Worm (Caenorhabditis elegans) whole organism, young adult: ENCODE measurements around the gene Y5F2A.4.

Experiments
- B0019.2 ChIP-seq: fragments of 200-800 bp; sonication (Bioruptor generic); conservative IDR thresholded peaks from 2 replicates; pipeline ENCODE4 v1.3.6; 2022; ENCODE audit warnings: missing genetic modification reagents, missing genetic modification characterization, missing compliant biosample characterization
- F23B12.7 ChIP-seq: sonication (generic microtip); optimal IDR thresholded peaks from 2 replicates; lab custom pipeline; 2017; ENCODE audit warnings: missing genetic modification characterization, mild to moderate bottlenecking, missing compliant biosample characterization, antibody characterized with exemption, moderate library complexity; ENCODE audit not compliant: insufficient read depth
- F39B2.1 ChIP-seq: fragments of 200-800 bp; sonication (Bioruptor generic); IDR thresholded peaks from 2 replicates; pipeline ENCODE4 v1.3.6; 2022; ENCODE audit warnings: missing genetic modification reagents, missing genetic modification characterization, missing compliant biosample characterization
- F55B11.4 ChIP-seq: sonication (generic microtip); optimal IDR thresholded peaks from 2 replicates; lab custom pipeline; 2016; ENCODE audit warnings: missing compliant biosample characterization, missing genetic modification characterization, borderline replicate concordance; ENCODE audit not compliant: insufficient read depth
- F57C9.4 ChIP-seq: sonication (generic microtip); optimal IDR thresholded peaks from 2 replicates; lab custom pipeline; 2017; ENCODE audit warnings: mild to moderate bottlenecking, missing genetic modification characterization, missing compliant biosample characterization
- K11D2.4 ChIP-seq: fragments of 200-800 bp; sonication (Bioruptor generic); IDR thresholded peaks from 2 replicates; pipeline ENCODE4 v1.3.6; 2022; ENCODE audit warnings: missing genetic modification reagents, missing genetic modification characterization, missing compliant biosample characterization
- T07F8.4 ChIP-seq: sonication (generic microtip); optimal IDR thresholded peaks from 2 replicates; lab custom pipeline; 2016; ENCODE audit warnings: mild to moderate bottlenecking, missing genetic modification characterization, moderate library complexity, missing compliant biosample characterization
- Y56A3A.18 ChIP-seq: fragments of 200-800 bp; sonication (Bioruptor generic); IDR thresholded peaks from 2 replicates; pipeline ENCODE4 v1.3.6; 2022; ENCODE audit warnings: missing genetic modification reagents, missing genetic modification characterization, missing compliant biosample characterization
- Y67H2A.10 ChIP-seq: fragments of 200-800 bp; sonication (Bioruptor generic); conservative IDR thresholded peaks from 2 replicates; pipeline ENCODE4 v1.3.6; 2022; ENCODE audit warnings: missing genetic modification reagents, missing genetic modification characterization, missing compliant biosample characterization
- Y79H2A.3 ChIP-seq: fragments of 200-800 bp; sonication (Bioruptor generic); conservative IDR thresholded peaks from 2 replicates; pipeline ENCODE4 v1.3.6; 2022; ENCODE audit warnings: missing genetic modification reagents, missing genetic modification characterization, missing compliant biosample characterization
- Y95B8A.8 ChIP-seq: fragments of 200-800 bp; sonication (Bioruptor generic); IDR thresholded peaks from 2 replicates; pipeline ENCODE4 v1.3.6; 2022; ENCODE audit warnings: missing genetic modification reagents, missing genetic modification characterization, missing compliant biosample characterization
- ama-1 ChIP-seq, 3 experiments: fragments of 150-350 bp in 1 of 3; sonication (generic microtip) in 2 of 3; optimal IDR thresholded peaks; 2 replicates each; lab custom pipeline; 2014 to 2018; ENCODE audit warnings: missing biosample characterization in 2 of 3, missing genetic modification characterization in 2 of 3, missing genetic modification reagents in 2 of 3
- aptf-3 ChIP-seq: fragments of 200-800 bp; sonication (Bioruptor generic); IDR thresholded peaks from 2 replicates; pipeline ENCODE4 v1.3.6; 2022; ENCODE audit warnings: missing genetic modification characterization, missing compliant biosample characterization
- atf-7 ChIP-seq: sonication (generic microtip); optimal IDR thresholded peaks from 2 replicates; lab custom pipeline; 2017; ENCODE audit warnings: mild to moderate bottlenecking, missing genetic modification characterization, missing compliant biosample characterization
- attf-6 ChIP-seq: fragments of 200-800 bp; sonication (Bioruptor generic); IDR thresholded peaks from 2 replicates; pipeline ENCODE4 v1.3.6; 2022; ENCODE audit warnings: missing genetic modification reagents, missing genetic modification characterization, missing compliant biosample characterization
- bed-1 ChIP-seq: fragments of 200-800 bp; sonication (Bioruptor generic); IDR thresholded peaks from 2 replicates; pipeline ENCODE4 v1.3.6; 2022; ENCODE audit warnings: missing genetic modification reagents, missing genetic modification characterization, missing compliant biosample characterization
- ccch-3 ChIP-seq: fragments of 200-800 bp; sonication (Bioruptor generic); optimal IDR thresholded peaks from 2 replicates; lab custom pipeline; 2018; ENCODE audit warnings: mild to moderate bottlenecking, missing genetic modification characterization, missing compliant biosample characterization
- ceh-100 ChIP-seq: fragments of 200-800 bp; sonication (Bioruptor generic); IDR thresholded peaks from 2 replicates; pipeline ENCODE4 v1.3.6; 2022; ENCODE audit warnings: missing genetic modification reagents, missing genetic modification characterization, missing compliant biosample characterization
- ceh-58 ChIP-seq: fragments of 200-800 bp; sonication (Bioruptor generic); IDR thresholded peaks from 2 replicates; pipeline ENCODE4 v1.3.6; 2022; ENCODE audit warnings: missing genetic modification characterization, missing compliant biosample characterization
- ceh-91 ChIP-seq: fragments of 200-800 bp; sonication (Bioruptor generic); IDR thresholded peaks from 2 replicates; pipeline ENCODE4 v1.3.6; 2022; ENCODE audit warnings: missing genetic modification reagents, missing genetic modification characterization, missing compliant biosample characterization
- die-1 ChIP-seq: sonication (generic microtip); optimal IDR thresholded peaks from 2 replicates; lab custom pipeline; 2016; ENCODE audit warnings: missing genotype, mild to moderate bottlenecking, missing genetic modification characterization, missing compliant biosample characterization
- dox-1 ChIP-seq: fragments of 200-800 bp; sonication (Bioruptor generic); IDR thresholded peaks from 2 replicates; pipeline ENCODE4 v1.3.6; 2022; ENCODE audit warnings: missing genetic modification reagents, missing genetic modification characterization, missing compliant biosample characterization
- dpff-1 ChIP-seq: sonication (generic microtip); optimal IDR thresholded peaks from 2 replicates; lab custom pipeline; 2017; ENCODE audit warnings: mild to moderate bottlenecking, missing genetic modification characterization, missing compliant biosample characterization
- ekl-4 ChIP-seq: fragments of 200-800 bp; sonication (Bioruptor generic); IDR thresholded peaks from 2 replicates; pipeline ENCODE4 v1.3.6; 2022; ENCODE audit warnings: missing genetic modification reagents, missing genetic modification characterization, missing compliant biosample characterization
- him-1 ChIP-seq: sonication (generic microtip); optimal IDR thresholded peaks from 2 replicates; lab custom pipeline; 2016; ENCODE audit warnings: missing genotype, missing genetic modification reagents, missing genetic modification characterization, missing compliant biosample characterization
- hlh-12 ChIP-seq: sonication (generic microtip); optimal IDR thresholded peaks from 2 replicates; lab custom pipeline; 2016; ENCODE audit warnings: missing genetic modification characterization, missing compliant biosample characterization
- lag-1 ChIP-seq: fragments of 200-800 bp; sonication (Bioruptor generic); IDR thresholded peaks from 2 replicates; pipeline ENCODE4 v1.3.6; 2022; ENCODE audit warnings: missing genetic modification reagents, missing genetic modification characterization, missing compliant biosample characterization
- let-526 ChIP-seq: fragments of 200-800 bp; sonication (Bioruptor generic); IDR thresholded peaks from 2 replicates; pipeline ENCODE4 v1.3.6; 2022; ENCODE audit warnings: missing genetic modification reagents, missing genetic modification characterization, missing compliant biosample characterization
- lin-26 ChIP-seq: fragments of 200-800 bp; sonication (Bioruptor generic); IDR thresholded peaks from 2 replicates; pipeline ENCODE4 v1.3.6; 2022; ENCODE audit warnings: missing genetic modification reagents, missing genetic modification characterization, missing compliant biosample characterization
- lin-35 ChIP-seq, 3 experiments: fragments of 150-350 bp in 2 of 3; sonication (generic microtip) in 1 of 3; optimal IDR thresholded peaks; 2 replicates each; lab custom pipeline; 2014 to 2018; ENCODE audit warnings: missing biosample characterization in 3 of 3, missing genetic modification characterization in 3 of 3, missing genetic modification reagents in 3 of 3
- lsl-1 ChIP-seq: fragments of 200-800 bp; sonication (Bioruptor generic); optimal IDR thresholded peaks from 2 replicates; lab custom pipeline; 2018; ENCODE audit warnings: mild to moderate bottlenecking, missing genetic modification characterization, moderate library complexity, missing compliant biosample characterization
- madf-6 ChIP-seq: fragments of 200-800 bp; sonication (Bioruptor generic); IDR thresholded peaks from 2 replicates; pipeline ENCODE4 v1.3.6; 2022; ENCODE audit warnings: missing genetic modification reagents, missing genetic modification characterization, missing compliant biosample characterization
- mes-4 ChIP-seq: sonication (generic microtip); optimal IDR thresholded peaks from 2 replicates; lab custom pipeline; 2016; ENCODE audit warnings: missing genotype, missing genetic modification characterization, missing compliant biosample characterization
- mxl-1 ChIP-seq: sonication (generic microtip); optimal IDR thresholded peaks from 2 replicates; lab custom pipeline; 2016; ENCODE audit warnings: missing genetic modification characterization, missing compliant biosample characterization
- nfyb-1 ChIP-seq: fragments of 200-800 bp; sonication (Bioruptor generic); IDR thresholded peaks from 2 replicates; pipeline ENCODE4 v1.3.6; 2022; ENCODE audit warnings: missing genetic modification reagents, missing genetic modification characterization, missing compliant biosample characterization
- nhr-120 ChIP-seq: fragments of 200-800 bp; sonication (Bioruptor generic); IDR thresholded peaks from 2 replicates; pipeline ENCODE4 v1.3.6; 2022; ENCODE audit warnings: missing genetic modification characterization, missing compliant biosample characterization
- nhr-179 ChIP-seq: sonication (generic microtip); optimal IDR thresholded peaks from 2 replicates; lab custom pipeline; 2016; ENCODE audit warnings: mild to moderate bottlenecking, missing genetic modification characterization, missing compliant biosample characterization
- nhr-80 ChIP-seq: sonication (generic microtip); optimal IDR thresholded peaks from 2 replicates; lab custom pipeline; 2016; ENCODE audit warnings: missing genetic modification characterization, missing compliant biosample characterization
- pbrm-1 ChIP-seq: fragments of 200-800 bp; sonication (Bioruptor generic); IDR thresholded peaks from 2 replicates; pipeline ENCODE4 v1.3.6; 2022; ENCODE audit warnings: missing genetic modification reagents, missing genetic modification characterization, missing compliant biosample characterization
- rpc-1 ChIP-seq, 2 experiments: fragments of 150-350 bp in 1 of 2; sonication (generic microtip) in 1 of 2; optimal IDR thresholded peaks; 2 replicates each; lab custom pipeline; 2014 to 2018; ENCODE audit warnings: missing biosample characterization in 1 of 2, missing genetic modification characterization in 1 of 2, missing genetic modification reagents in 1 of 2, missing genotype in 1 of 2
- sea-2 ChIP-seq: fragments of 200-800 bp; sonication (Bioruptor generic); IDR thresholded peaks from 2 replicates; pipeline ENCODE4 v1.3.6; 2022; ENCODE audit warnings: missing genetic modification characterization, missing compliant biosample characterization
- snpc-1.1 ChIP-seq: sonication (generic microtip); optimal IDR thresholded peaks from 2 replicates; lab custom pipeline; 2017; ENCODE audit warnings: missing genetic modification characterization, mild to moderate bottlenecking, missing compliant biosample characterization, antibody characterized with exemption, moderate library complexity, missing genotype, missing genetic modification reagents; ENCODE audit not compliant: insufficient read depth
- snpc-4 ChIP-seq, 5 experiments: fragments of 150-350 bp in 1 of 5; sonication (generic microtip) in 4 of 5; optimal IDR thresholded peaks; 2 replicates each; lab custom pipeline; 2014 to 2018; ENCODE audit warnings: missing genetic modification characterization in 5 of 5, missing biosample characterization in 3 of 5, antibody characterized with exemption in 2 of 5, mild to moderate bottlenecking in 2 of 5, missing compliant biosample characterization in 2 of 5, missing genotype in 2 of 5, moderate library complexity in 2 of 5, missing genetic modification reagents in 1 of 5
- tlf-1 ChIP-seq: fragments of 200-800 bp; sonication (Bioruptor generic); optimal IDR thresholded peaks from 2 replicates; lab custom pipeline; 2018; ENCODE audit warnings: mild to moderate bottlenecking, missing genetic modification characterization, missing compliant biosample characterization
- unc-130 ChIP-seq: sonication (generic microtip); optimal IDR thresholded peaks from 2 replicates; lab custom pipeline; 2016; ENCODE audit warnings: missing genetic modification reagents, missing genetic modification characterization, missing compliant biosample characterization
- unc-62 ChIP-seq: fragments of 150-350 bp; optimal IDR thresholded peaks from 2 replicates; lab custom pipeline; 2014; ENCODE audit warnings: missing biosample characterization, missing genetic modification reagents, missing genetic modification characterization
- zfh-2 ChIP-seq: fragments of 200-800 bp; sonication (Bioruptor generic); conservative IDR thresholded peaks from 2 replicates; pipeline ENCODE4 v1.3.6; 2022; ENCODE audit warnings: missing genetic modification reagents, missing genetic modification characterization, missing compliant biosample characterization
- ztf-6 ChIP-seq: fragments of 200-800 bp; sonication (Bioruptor generic); IDR thresholded peaks from 2 replicates; pipeline ENCODE4 v1.3.6; 2022; ENCODE audit warnings: missing genetic modification reagents, missing genetic modification characterization, missing compliant biosample characterization

Y5F2A.4 gene

ce11 chrIV:11027560-11027959 lies 50.8 kb downstream of the Y5F2A.4 start:
- TF ChIP-seq B0019.2 (GFP tag; lab: Robert Waterston, UW), result no peak
- TF ChIP-seq pbrm-1, result no peak
- no peak for TF ChIP-seq ceh-91 (GFP tag; lab: Robert Waterston, UW)
- no peak for TF ChIP-seq F57C9.4 (tag; lab: Kevin White, UChicago)
- TF ChIP-seq ceh-58 (GFP tag; lab: Robert Waterston, UW), result no peak
- no peak for TF ChIP-seq madf-6 (GFP tag; lab: Robert Waterston, UW)
- no peak for TF ChIP-seq T07F8.4 (tag; lab: Kevin White, UChicago)
- peak; percentile 42 for TF ChIP-seq tlf-1 (GFP tag; lab: Kevin White, UChicago)
- TF ChIP-seq lin-26 (GFP tag; lab: Robert Waterston, UW), result no peak
- TF ChIP-seq unc-62 (GFP tag; lab: Kevin White, UChicago), result peak; percentile 30
- TF ChIP-seq nfyb-1 (GFP tag; lab: Robert Waterston, UW), result peak; percentile 58; the same call in 1 of the 2 replicates
- TF ChIP-seq him-1 (tag; lab: Kevin White, UChicago), result no peak
- TF ChIP-seq let-526, result peak; percentile 53; the same call in 1 of the 2 replicates
- peak; percentile 49; the same call in 1 of the 2 replicates for TF ChIP-seq dox-1 (GFP tag; lab: Robert Waterston, UW)
- TF ChIP-seq ceh-100, result no peak
- peak; percentile 45 for TF ChIP-seq ama-1 (optimal IDR thresholded peaks at IDR 0.05; lab: Kevin White, UChicago)
- no peak for TF ChIP-seq ama-1 (GFP tag; optimal IDR thresholded peaks at IDR 0.05; lab: Kevin White, UChicago)
- TF ChIP-seq bed-1 (GFP tag; lab: Robert Waterston, UW), result no peak
- no peak for TF ChIP-seq sea-2 (GFP tag; lab: Robert Waterston, UW)
- TF ChIP-seq ccch-3 (GFP tag; lab: Kevin White, UChicago), result no peak
- TF ChIP-seq ztf-6 (GFP tag; lab: Robert Waterston, UW), result no peak
- TF ChIP-seq Y67H2A.10 (GFP tag; lab: Robert Waterston, UW), result no peak
- TF ChIP-seq lag-1 (GFP tag; lab: Robert Waterston, UW), result no peak
- no peak for TF ChIP-seq hlh-12
- no peak for TF ChIP-seq ekl-4 (GFP tag; lab: Robert Waterston, UW)
- peak; percentile 5 for TF ChIP-seq rpc-1 (optimal IDR thresholded peaks at IDR 0.05; lab: Kevin White, UChicago)
- TF ChIP-seq rpc-1 (tag; optimal IDR thresholded peaks at IDR 0.05; lab: Kevin White, UChicago), result no peak
- TF ChIP-seq lin-35 (GFP tag; optimal IDR thresholded peaks at IDR 0.05; lab: Kevin White, UChicago), result peak in 1 of 3 experiments; percentile 29
- TF ChIP-seq nhr-179, result no peak
- no peak for TF ChIP-seq aptf-3 (GFP tag; lab: Robert Waterston, UW)
- TF ChIP-seq Y79H2A.3, result no peak
- TF ChIP-seq nhr-120, result no peak
- no peak for TF ChIP-seq snpc-1.1 (tag; lab: Kevin White, UChicago)
- no peak for TF ChIP-seq F55B11.4
- TF ChIP-seq F23B12.7 (tag; lab: Kevin White, UChicago), result no peak
- 0 out of 2 replicates have a peak, but pooled peaks have one; percentile 28 for TF ChIP-seq Y56A3A.18 (GFP tag; lab: Robert Waterston, UW)
- TF ChIP-seq lsl-1 (GFP tag; lab: Kevin White, UChicago), result no peak
- no peak for TF ChIP-seq dpff-1 (tag; lab: Kevin White, UChicago)
- TF ChIP-seq zfh-2, result no peak
- TF ChIP-seq mes-4 (tag; lab: Kevin White, UChicago), result no peak
- TF ChIP-seq Y95B8A.8 (GFP tag; lab: Robert Waterston, UW), result no peak
- TF ChIP-seq F39B2.1, result no peak
- TF ChIP-seq attf-6 (GFP tag; lab: Robert Waterston, UW), result no peak
- no peak for TF ChIP-seq K11D2.4 (GFP tag; lab: Robert Waterston, UW)
- peak; percentile 88 for TF ChIP-seq nhr-80 (tag; lab: Kevin White, UChicago)
- TF ChIP-seq mxl-1 (tag; lab: Kevin White, UChicago), result no peak
- TF ChIP-seq die-1, result no peak
- no peak for TF ChIP-seq unc-130 (GFP tag; lab: Kevin White, UChicago)
- TF ChIP-seq atf-7, result peak; percentile 53
- TF ChIP-seq snpc-4 (GFP tag; optimal IDR thresholded peaks at IDR 0.05; lab: Kevin White, UChicago), result no peak
- TF ChIP-seq snpc-4 (tag; optimal IDR thresholded peaks at IDR 0.05; lab: Kevin White, UChicago), result peak in 3 of 4 experiments; percentile 7 to 44 (median 33)
